Worm (Caenorhabditis elegans): ENCODE results near the gene stc-1.

Gene stc-1

ce11 chrII:8559188-8559587, 6.8 kb downstream of the stc-1 start:
- TF ChIP-seq Y79H2A.3 (GFP tag; conservative IDR thresholded peaks at IDR 0.05) = no peak
- no peak for TF ChIP-seq B0336.3 (GFP tag; IDR thresholded peaks at IDR 0.05)
- TF ChIP-seq ztf-6 (GFP tag; IDR thresholded peaks at IDR 0.05) = no peak
- no peak for TF ChIP-seq rcor-1 (GFP tag; IDR thresholded peaks at IDR 0.05)
- TF ChIP-seq ztf-26 (tag; optimal IDR thresholded peaks at IDR 0.05) = no peak

DNA sequence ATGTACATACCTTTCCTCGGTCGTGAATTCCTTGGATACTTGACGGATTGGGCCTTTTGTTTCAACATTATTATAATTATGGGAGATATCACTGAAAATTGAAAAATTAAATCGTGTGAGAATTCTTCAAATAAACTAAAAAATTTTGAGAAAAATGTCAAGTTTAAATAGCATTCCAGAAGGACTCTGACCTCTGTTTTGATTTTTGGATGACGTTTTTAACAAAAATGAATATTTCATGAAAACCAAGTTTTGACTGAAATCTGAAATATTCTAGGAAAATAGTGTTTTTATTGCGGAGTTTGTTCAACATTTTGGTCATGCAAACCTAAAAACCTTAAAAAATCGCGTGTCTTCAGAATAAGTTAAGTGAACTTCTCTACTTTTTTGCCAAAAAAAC, 9.8 kb downstream of the stc-1 start, which contains the start of gene glb-27:
Gene glb-27, minus strand, starts transcription at position 101 of the 400 bp plus-strand sequence.
- TF ChIP-seq let-607 (tag; optimal IDR thresholded peaks at IDR 0.05) = no peak
- no peak for TF ChIP-seq tbp1 (GFP tag; optimal IDR thresholded peaks at IDR 0.05)
- no peak for TF ChIP-seq hlh-26 (GFP tag; conservative IDR thresholded peaks at IDR 0.05)
- TF ChIP-seq aptf-2 (GFP tag; conservative IDR thresholded peaks at IDR 0.05) = no peak
- no peak for TF ChIP-seq mxl-1 (tag; optimal IDR thresholded peaks at IDR 0.05)
- TF ChIP-seq pbrm-1 (GFP tag; IDR thresholded peaks at IDR 0.05) = no peak

- no peak for TF ChIP-seq efl-1 (GFP tag; optimal IDR thresholded peaks at IDR 0.05)
- no peak for TF ChIP-seq F55B11.4 (tag; optimal IDR thresholded peaks at IDR 0.05; ENCODE audit: borderline replicate concordance, insufficient read depth)
- no peak for TF ChIP-seq hmg-20 (GFP tag; IDR thresholded peaks at IDR 0.05)
- no peak for TF ChIP-seq nfya-2 (GFP tag; IDR thresholded peaks at IDR 0.05)
- no peak for TF ChIP-seq rec-8 (tag; optimal IDR thresholded peaks at IDR 0.05)
- no peak for TF ChIP-seq madf-6 (GFP tag; IDR thresholded peaks at IDR 0.05)
- TF ChIP-seq tbp1 (GFP tag; optimal IDR thresholded peaks at IDR 0.05) = no peak
- TF ChIP-seq ZK185.1 (tag; optimal IDR thresholded peaks at IDR 0.05; ENCODE audit: poor library complexity, severe bottlenecking) = no peak
- TF ChIP-seq Y79H2A.3 (GFP tag; conservative IDR thresholded peaks at IDR 0.05) = no peak
- no peak for TF ChIP-seq nhr-179 (tag; optimal IDR thresholded peaks at IDR 0.05)
- no peak for TF ChIP-seq fkh-3 (tag; optimal IDR thresholded peaks at IDR 0.05)
- TF ChIP-seq ztf-26 (tag; optimal IDR thresholded peaks at IDR 0.05) = no peak
- TF ChIP-seq ceh-100 (GFP tag; IDR thresholded peaks at IDR 0.05) = no peak
- no peak for TF ChIP-seq B0336.3 (GFP tag; IDR thresholded peaks at IDR 0.05)
- TF ChIP-seq F49E8.2 (tag; optimal IDR thresholded peaks at IDR 0.05; ENCODE audit: insufficient read depth) = no peak
- TF ChIP-seq cebp-2 (GFP tag; IDR thresholded peaks at IDR 0.05) = no peak
- no peak for TF ChIP-seq bed-2 (GFP tag; IDR thresholded peaks at IDR 0.05)
- TF ChIP-seq F57A8.1 (GFP tag; optimal IDR thresholded peaks at IDR 0.05) = no peak
These were observed 11.4 kb downstream of the stc-1 start for ce11 chrII:8554568-8554967.

DNA sequence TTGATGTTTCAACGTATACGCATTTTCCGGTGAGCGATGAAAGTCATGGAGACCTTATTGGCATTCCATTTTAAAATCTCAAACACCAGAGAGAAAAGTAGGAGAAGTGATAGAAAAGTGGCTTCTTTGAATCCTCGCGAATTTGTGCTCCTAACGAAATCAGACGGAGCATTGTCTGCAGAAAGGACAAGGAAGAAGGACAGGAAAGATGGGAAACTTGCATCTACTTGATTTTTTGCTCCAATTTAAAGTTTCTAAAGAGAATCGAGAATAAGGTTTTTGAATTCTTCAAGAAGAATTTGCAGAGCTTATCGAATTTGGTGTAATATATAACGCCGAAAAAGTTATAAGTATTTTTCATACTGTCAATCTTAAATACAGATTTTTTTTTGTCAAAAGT, 14.8 kb downstream of the stc-1 start:
- TF ChIP-seq xnd-1 (tag; optimal IDR thresholded peaks at IDR 0.05) = no peak
- TF ChIP-seq chd-7 (tag; optimal IDR thresholded peaks at IDR 0.05) = no peak
- no peak for TF ChIP-seq F52B5.7 (tag; optimal IDR thresholded peaks at IDR 0.05)
- no peak for TF ChIP-seq ekl-4 (GFP tag; IDR thresholded peaks at IDR 0.05)
- TF ChIP-seq mcd-1 (GFP tag; IDR thresholded peaks at IDR 0.05) = no peak
- no peak for TF ChIP-seq B0336.3 (GFP tag; IDR thresholded peaks at IDR 0.05)
- TF ChIP-seq sea-2 (GFP tag; IDR thresholded peaks at IDR 0.05) = no peak
- TF ChIP-seq madf-8 (GFP tag; conservative IDR thresholded peaks at IDR 0.05) = no peak
- no peak for TF ChIP-seq atf-7 (tag; optimal IDR thresholded peaks at IDR 0.05)
- TF ChIP-seq dpl-1 (GFP tag; optimal IDR thresholded peaks at IDR 0.05) = no peak
- TF ChIP-seq ztf-25 (GFP tag; IDR thresholded peaks at IDR 0.05) = no peak
- no peak for TF ChIP-seq ztf-3 (GFP tag; optimal IDR thresholded peaks at IDR 0.05)
- TF ChIP-seq egrh-3 (GFP tag; IDR thresholded peaks at IDR 0.05) = no peak
- no peak for TF ChIP-seq snpc-3.4 (tag; optimal IDR thresholded peaks at IDR 0.05)
- TF ChIP-seq egl-18 (GFP tag; IDR thresholded peaks at IDR 0.05) = no peak
- TF ChIP-seq tbp1 (GFP tag; optimal IDR thresholded peaks at IDR 0.05) = no peak
- TF ChIP-seq egl-44 (GFP tag; IDR thresholded peaks at IDR 0.05) = no peak
- TF ChIP-seq ztf-18 (tag; optimal IDR thresholded peaks at IDR 0.05) = no peak
- no peak for TF ChIP-seq mel-28 (tag; optimal IDR thresholded peaks at IDR 0.05; ENCODE audit: borderline replicate concordance)
- TF ChIP-seq ceh-40 (GFP tag; IDR thresholded peaks at IDR 0.05) = no peak

Data from whole organism, young adult.